Worm (Caenorhabditis elegans) whole organism, L4 larva: Measurements from ENCODE around the gene F20G2.6.

Experiments used
- F10B5.3 ChIP-seq: sonication (generic microtip); optimal IDR thresholded peaks from 2 replicates; lab custom pipeline; 2016; ENCODE audit warnings: mild to moderate bottlenecking, missing genetic modification characterization, missing compliant biosample characterization
- T20F7.1 ChIP-seq: fragments of 200-800 bp; sonication (Bioruptor generic); optimal IDR thresholded peaks from 2 replicates; lab custom pipeline; 2018; ENCODE audit warnings: mild to moderate bottlenecking, missing genetic modification characterization, missing compliant biosample characterization
- Y48G9A.11 ChIP-seq: fragments of 200-800 bp; sonication (Bioruptor generic); IDR thresholded peaks from 2 replicates; pipeline ENCODE4 v1.3.6; 2022; ENCODE audit warnings: missing genetic modification reagents, missing genetic modification characterization, missing compliant biosample characterization
- aly-2 ChIP-seq: sonication (generic microtip); optimal IDR thresholded peaks from 2 replicates; lab custom pipeline; 2018; ENCODE audit warnings: missing biosample characterization, missing genetic modification characterization
- arid-1 ChIP-seq: fragments of 200-800 bp; sonication (Bioruptor generic); conservative IDR thresholded peaks from 2 replicates; pipeline ENCODE4 v1.3.6; 2022; ENCODE audit warnings: missing genetic modification reagents, missing genetic modification characterization, missing compliant biosample characterization
- ceh-20 ChIP-seq: fragments of 200-800 bp; sonication (Bioruptor generic); IDR thresholded peaks from 2 replicates; pipeline ENCODE4 v1.3.6; 2022; ENCODE audit warnings: missing genetic modification reagents, missing genetic modification characterization, missing compliant biosample characterization
- ceh-62 ChIP-seq: sonication (generic microtip); optimal IDR thresholded peaks from 2 replicates; lab custom pipeline; 2017; ENCODE audit warnings: missing biosample characterization, missing genetic modification characterization
- daf-19 ChIP-seq: fragments of 200-800 bp; sonication (Bioruptor generic); conservative IDR thresholded peaks from 2 replicates; pipeline ENCODE4 v1.3.6; 2022; ENCODE audit warnings: missing genetic modification characterization, missing compliant biosample characterization
- mdl-1 ChIP-seq, 2 experiments: fragments of 150-350 bp in 1 of 2; sonication (generic microtip) in 1 of 2; optimal IDR thresholded peaks; 2 replicates each; lab custom pipeline; 2014 to 2017; ENCODE audit warnings: missing biosample characterization in 2 of 2, missing genetic modification characterization in 2 of 2
- nhr-11 ChIP-seq: fragments of 150-350 bp; optimal IDR thresholded peaks from 2 replicates; lab custom pipeline; 2014; ENCODE audit warnings: missing biosample characterization, missing genetic modification characterization
- nhr-77 ChIP-seq: fragments of 150-350 bp; optimal IDR thresholded peaks from 2 replicates; lab custom pipeline; 2014; ENCODE audit warnings: missing biosample characterization, missing genetic modification characterization
- pqm-1 ChIP-seq: sonication (generic microtip); optimal IDR thresholded peaks from 2 replicates; lab custom pipeline; 2017; ENCODE audit warnings: missing biosample characterization, missing genetic modification characterization
- zip-2 ChIP-seq: fragments of 150-350 bp; optimal IDR thresholded peaks from 2 replicates; lab custom pipeline; 2014; ENCODE audit warnings: missing biosample characterization, missing genetic modification characterization
- ztf-11 ChIP-seq: fragments of 150-350 bp; optimal IDR thresholded peaks from 2 replicates; lab custom pipeline; 2014; ENCODE audit warnings: missing biosample characterization, missing genetic modification characterization

DNA sequence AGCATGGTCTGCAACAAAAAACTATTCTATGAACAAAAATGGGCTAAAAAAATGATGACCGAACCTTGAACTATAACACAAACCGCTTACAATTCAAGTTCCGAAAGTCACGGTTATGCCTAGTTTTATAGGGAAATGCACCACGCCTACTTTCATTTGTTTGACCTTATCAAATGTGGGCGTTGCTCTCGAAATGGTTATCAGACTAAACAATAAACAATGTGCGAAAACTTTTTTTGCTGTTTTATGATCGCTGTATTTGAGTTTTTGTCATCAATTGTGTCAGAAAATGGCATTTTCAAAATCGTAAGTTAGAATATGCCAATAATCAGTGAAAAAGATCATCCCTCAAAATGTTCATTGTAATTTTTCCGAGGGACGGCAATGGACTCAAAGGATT lies 26.7 kb upstream of the F20G2.6 start, which contains the start of gene F35E12.6:
- TF ChIP-seq daf-19 (GFP tag; lab: Robert Waterston, UW) (no peak), nhr-77 (no peak), ztf-11 (tag; lab: Kevin White, UChicago) (no peak), aly-2 (tag; lab: Kevin White, UChicago) (no peak), pqm-1 (tag; lab: Kevin White, UChicago) (peak; percentile 15), mdl-1 (tag; optimal IDR thresholded peaks at IDR 0.05; lab: Kevin White, UChicago) (no peak), zip-2 (tag; lab: Kevin White, UChicago) (no peak), Y48G9A.11 (GFP tag; lab: Robert Waterston, UW) (no peak), T20F7.1 (GFP tag; lab: Kevin White, UChicago) (no peak), ceh-62 (tag; lab: Kevin White, UChicago) (no peak), arid-1 (no peak), nhr-11 (tag; lab: Kevin White, UChicago) (no peak), F10B5.3 (no peak), ceh-20 (GFP tag; lab: Robert Waterston, UW) (no peak)
